Fruit fly (Drosophila melanogaster) whole organism, embryonic: ENCODE measurements around the gene PIG-T.

Source experiments
- BtbVII ChIP-seq: fragments of 200-800 bp; sonication (Bioruptor generic); optimal IDR thresholded peaks from 3 replicates; lab custom pipeline; 2017; ENCODE audit warnings: missing biosample characterization, mild to moderate bottlenecking, missing genetic modification characterization
- CG1024 ChIP-seq: fragments of 200-800 bp; sonication (Bioruptor generic); IDR thresholded peaks from 2 replicates; pipeline ENCODE4 v1.3.6; 2022; ENCODE audit warnings: missing biosample characterization, missing genetic modification characterization
- CG11695 ChIP-seq: fragments of 200-800 bp; sonication (Bioruptor generic); IDR thresholded peaks from 3 replicates; pipeline ENCODE4 v1.3.6; 2022; ENCODE audit warnings: missing biosample characterization, missing genetic modification characterization
- CG12744 ChIP-seq: fragments of 200-800 bp; sonication (Bioruptor generic); optimal IDR thresholded peaks from 2 replicates; lab custom pipeline; 2016; ENCODE audit warnings: missing biosample characterization, missing genetic modification characterization
- CG14667 ChIP-seq: fragments of 200-800 bp; sonication (Bioruptor generic); IDR thresholded peaks from 2 replicates; pipeline ENCODE4 v1.3.6; 2022; ENCODE audit warnings: missing biosample characterization, missing genetic modification characterization
- CG1602 ChIP-seq: fragments of 200-800 bp; sonication (Bioruptor generic); optimal IDR thresholded peaks from 3 replicates; lab custom pipeline; 2016; ENCODE audit warnings: missing biosample characterization, missing genetic modification characterization
- CG16815 ChIP-seq: fragments of 200-800 bp; sonication (Bioruptor generic); optimal IDR thresholded peaks from 3 replicates; lab custom pipeline; 2017; ENCODE audit warnings: missing biosample characterization, mild to moderate bottlenecking, missing genetic modification characterization
- CG18011 ChIP-seq: fragments of 200-800 bp; sonication (Bioruptor generic); optimal IDR thresholded peaks from 2 replicates; lab custom pipeline; 2017; ENCODE audit warnings: missing biosample characterization, missing genetic modification characterization, mild to moderate bottlenecking, moderate library complexity, missing genotype
- CG18764 ChIP-seq: fragments of 200-800 bp; sonication (Bioruptor generic); optimal IDR thresholded peaks from 3 replicates; lab custom pipeline; 2016; ENCODE audit warnings: missing biosample characterization, missing genetic modification characterization
- CG2678 ChIP-seq: fragments of 200-800 bp; sonication (Bioruptor generic); optimal IDR thresholded peaks from 3 replicates; lab custom pipeline; 2019; ENCODE audit warnings: missing biosample characterization, mild to moderate bottlenecking, missing genetic modification characterization, moderate library complexity
- CG31441 ChIP-seq: fragments of 200-800 bp; sonication (Bioruptor generic); IDR thresholded peaks from 2 replicates; pipeline ENCODE4 v1.3.6; 2022; ENCODE audit warnings: missing biosample characterization, missing genetic modification characterization
- CG32772 ChIP-seq: fragments of 200-800 bp; sonication (Bioruptor generic); IDR thresholded peaks from 2 replicates; pipeline ENCODE4 v1.3.6; 2022; ENCODE audit warnings: missing biosample characterization, missing genetic modification characterization
- CG34422 ChIP-seq: fragments of 200-800 bp; sonication (Bioruptor generic); IDR thresholded peaks from 3 replicates; pipeline ENCODE4 v1.3.6; 2022; ENCODE audit warnings: missing biosample characterization, missing genetic modification characterization
- CG5953 ChIP-seq: fragments of 200-800 bp; sonication (Bioruptor generic); IDR thresholded peaks from 2 replicates; pipeline ENCODE4 v1.3.6; 2022; ENCODE audit warnings: missing biosample characterization, missing genetic modification characterization
- CG6791 ChIP-seq: fragments of 200-800 bp; sonication (Bioruptor generic); IDR thresholded peaks from 3 replicates; pipeline ENCODE4 v1.3.6; 2022; ENCODE audit warnings: missing biosample characterization, missing genetic modification characterization; ENCODE audit not compliant: partially characterized antibody
- CG7839 ChIP-seq: fragments of 200-800 bp; sonication (Bioruptor generic); optimal IDR thresholded peaks from 3 replicates; lab custom pipeline; 2018; ENCODE audit warnings: missing biosample characterization, mild to moderate bottlenecking, missing genetic modification characterization, moderate library complexity
- CG8290 ChIP-seq, 3 experiments: fragments of 200-800 bp; sonication (Bioruptor generic); optimal IDR thresholded peaks; 2 replicates each; lab custom pipeline; 2016 to 2019; ENCODE audit warnings: missing biosample characterization in 3 of 3, missing genetic modification characterization in 3 of 3, mild to moderate bottlenecking in 2 of 3, moderate library complexity in 1 of 3
- CG8388 ChIP-seq: fragments of 200-800 bp; sonication (Bioruptor generic); optimal IDR thresholded peaks from 2 replicates; lab custom pipeline; 2019; ENCODE audit warnings: missing biosample characterization, mild to moderate bottlenecking, missing genetic modification characterization, moderate library complexity
- CG9437 ChIP-seq: fragments of 200-800 bp; sonication (Bioruptor generic); optimal IDR thresholded peaks from 2 replicates; lab custom pipeline; 2018; ENCODE audit warnings: missing biosample characterization, mild to moderate bottlenecking, missing genetic modification characterization
- CTCF ChIP-seq: fragments of 200-800 bp; sonication (Bioruptor generic); optimal IDR thresholded peaks from 2 replicates; lab custom pipeline; 2017; ENCODE audit warnings: missing biosample characterization, mild to moderate bottlenecking, missing genetic modification characterization, moderate library complexity
- D19A ChIP-seq: fragments of 200-800 bp; optimal IDR thresholded peaks from 3 replicates; lab custom pipeline; 2019; ENCODE audit warnings: missing biosample characterization, mild to moderate bottlenecking, missing genetic modification characterization, moderate library complexity
- Dad ChIP-seq: fragments of 200-800 bp; sonication (Bioruptor generic); optimal IDR thresholded peaks from 3 replicates; lab custom pipeline; 2016; ENCODE audit warnings: missing biosample characterization, missing genetic modification characterization
- Hr3 ChIP-seq: fragments of 200-800 bp; sonication (Bioruptor generic); optimal IDR thresholded peaks from 3 replicates; lab custom pipeline; 2016; ENCODE audit warnings: missing biosample characterization, missing genetic modification characterization
- Hr39 ChIP-seq: fragments of >200 bp; optimal IDR thresholded peaks from 2 replicates; lab custom pipeline; 2017
- Med ChIP-seq: fragments of 200-800 bp; sonication (Bioruptor generic); peaks from one replicate; lab custom pipeline; 2016; ENCODE audit warnings: missing biosample characterization, missing genetic modification characterization, mild to moderate bottlenecking, inconsistent platforms, moderate library complexity
- NC2β ChIP-seq: fragments of 200-800 bp; sonication (Bioruptor generic); optimal IDR thresholded peaks from 2 replicates; lab custom pipeline; 2016; ENCODE audit warnings: missing biosample characterization, missing genetic modification characterization
- Nf-YB ChIP-seq: fragments of 200-800 bp; sonication (Bioruptor generic); optimal IDR thresholded peaks from 3 replicates; lab custom pipeline; 2019; ENCODE audit warnings: missing biosample characterization, mild to moderate bottlenecking, missing genetic modification characterization, moderate library complexity
- Nf-YC ChIP-seq: fragments of 200-800 bp; optimal IDR thresholded peaks from 3 replicates; lab custom pipeline; 2019; ENCODE audit warnings: missing biosample characterization, mild to moderate bottlenecking, missing genetic modification characterization, moderate library complexity
- Ssrp ChIP-seq: fragments of 200-800 bp; sonication (Bioruptor generic); optimal IDR thresholded peaks from 2 replicates; lab custom pipeline; 2018; ENCODE audit warnings: missing biosample characterization, mild to moderate bottlenecking, missing genetic modification characterization, moderate library complexity
- al ChIP-seq: fragments of 200-800 bp; sonication (Bioruptor generic); IDR thresholded peaks from 2 replicates; pipeline ENCODE4 v1.3.6; 2022; ENCODE audit warnings: missing biosample characterization, missing genetic modification characterization
- crp ChIP-seq, 2 experiments: fragments of 200-800 bp; sonication (Bioruptor generic); optimal IDR thresholded peaks; 2 replicates in 1 of 2; 3 replicates in 1 of 2; lab custom pipeline; 2017; ENCODE audit warnings: missing biosample characterization in 2 of 2, missing genetic modification characterization in 2 of 2, mild to moderate bottlenecking in 1 of 2, moderate library complexity in 1 of 2
- cwo ChIP-seq: fragments of 200-800 bp; sonication (Bioruptor generic); optimal IDR thresholded peaks from 3 replicates; lab custom pipeline; 2017; ENCODE audit warnings: missing biosample characterization, missing genetic modification characterization, mild to moderate bottlenecking, moderate library complexity, missing genetic modification reagents
- esg ChIP-seq: fragments of 200-800 bp; sonication (Bioruptor generic); conservative IDR thresholded peaks from 2 replicates; pipeline ENCODE4 v1.3.6; 2022; ENCODE audit warnings: missing biosample characterization, missing genetic modification characterization
- her ChIP-seq: fragments of 200-800 bp; sonication (Bioruptor generic); optimal IDR thresholded peaks from 2 replicates; lab custom pipeline; 2016; ENCODE audit warnings: missing biosample characterization, missing genetic modification characterization
- lab ChIP-seq: fragments of 200-800 bp; sonication (Bioruptor generic); optimal IDR thresholded peaks from 3 replicates; lab custom pipeline; 2017; ENCODE audit warnings: missing biosample characterization, missing genetic modification characterization, mild to moderate bottlenecking, moderate library complexity, missing genetic modification reagents
- nerfin-1 ChIP-seq: fragments of 200-800 bp; sonication (Bioruptor generic); optimal IDR thresholded peaks from 3 replicates; lab custom pipeline; 2019; ENCODE audit warnings: missing biosample characterization, mild to moderate bottlenecking, missing genetic modification characterization, moderate library complexity
- nmo ChIP-seq: fragments of 200-800 bp; sonication (Bioruptor generic); optimal IDR thresholded peaks from 2 replicates; lab custom pipeline; 2018; ENCODE audit warnings: missing biosample characterization, mild to moderate bottlenecking, missing genetic modification characterization, moderate library complexity
- org-1 ChIP-seq: fragments of 200-800 bp; sonication (Bioruptor generic); optimal IDR thresholded peaks from 2 replicates; lab custom pipeline; 2017; ENCODE audit warnings: missing biosample characterization, missing genetic modification characterization
- pb ChIP-seq: fragments of 200-800 bp; sonication (Bioruptor generic); optimal IDR thresholded peaks from 3 replicates; lab custom pipeline; 2016; ENCODE audit warnings: missing biosample characterization, missing genetic modification characterization
- psq ChIP-seq: fragments of 200-800 bp; sonication (Bioruptor generic); optimal IDR thresholded peaks from 2 replicates; lab custom pipeline; 2017; ENCODE audit warnings: missing biosample characterization, missing genetic modification characterization
- shn ChIP-seq: fragments of 200-800 bp; sonication (Bioruptor generic); optimal IDR thresholded peaks from 3 replicates; lab custom pipeline; 2016; ENCODE audit warnings: missing biosample characterization, missing genetic modification characterization
- sna ChIP-seq: fragments of 200-800 bp; sonication (Bioruptor generic); IDR thresholded peaks from 2 replicates; pipeline ENCODE4 v1.3.6; 2022; ENCODE audit warnings: missing biosample characterization, missing genetic modification characterization; ENCODE audit not compliant: partially characterized antibody
- sob ChIP-seq: fragments of 200-800 bp; sonication (Bioruptor generic); IDR thresholded peaks from 2 replicates; pipeline ENCODE4 v1.3.6; 2022; ENCODE audit warnings: missing biosample characterization, missing genetic modification characterization
- sr ChIP-seq: fragments of 200-800 bp; sonication (Bioruptor generic); IDR thresholded peaks from 3 replicates; pipeline ENCODE4 v1.3.6; 2022; ENCODE audit warnings: missing biosample characterization, missing genetic modification characterization
- tio ChIP-seq: fragments of 200-800 bp; sonication (Bioruptor generic); optimal IDR thresholded peaks from 2 replicates; lab custom pipeline; 2017; ENCODE audit warnings: missing biosample characterization, missing genetic modification characterization, inconsistent platforms
- yki ChIP-seq: fragments of >200 bp; optimal IDR thresholded peaks from 3 replicates; lab custom pipeline; 2018
- zen2 ChIP-seq: fragments of 200-800 bp; sonication (Bioruptor generic); IDR thresholded peaks from 3 replicates; pipeline ENCODE4 v1.3.6; 2022; ENCODE audit warnings: missing biosample characterization, missing genetic modification characterization; ENCODE audit not compliant: partially characterized antibody

PIG-T gene

DNA sequence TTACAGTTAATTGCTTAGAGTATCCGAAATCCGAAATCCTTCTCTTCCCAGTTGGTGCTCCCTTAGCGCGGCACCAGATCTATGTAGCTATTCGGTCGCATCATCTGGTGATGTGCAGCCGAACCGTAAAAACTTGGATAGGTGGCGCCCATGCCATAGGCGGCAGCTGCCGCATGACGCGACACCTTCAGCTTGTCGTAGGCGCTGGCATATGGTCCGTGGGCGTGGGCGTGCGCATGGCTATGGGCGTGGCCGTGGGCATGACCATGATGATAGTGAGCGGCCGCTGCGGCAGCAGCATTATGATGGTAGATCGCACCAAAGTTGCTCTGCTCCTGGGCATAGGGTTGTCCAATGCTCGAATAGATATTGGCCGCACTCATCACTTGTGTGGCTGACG lies 41.1 kb upstream of the PIG-T start:
- no peak for TF ChIP-seq her
- TF ChIP-seq Dad (GFP tag; lab: Kevin White, UChicago): no peak
- TF ChIP-seq NC2β: no peak
- no peak for TF ChIP-seq CG12744 (GFP tag; lab: Kevin White, UChicago)
- peak; percentile 60 for TF ChIP-seq CTCF (GFP tag; lab: Kevin White, UChicago)
- TF ChIP-seq sr (GFP tag; lab: Robert Waterston, UW): peak; percentile 61; the same call in 1 of the 3 replicates
- TF ChIP-seq CG18011 (GFP tag; lab: Kevin White, UChicago): no peak
- peak; percentile 85 for TF ChIP-seq Hr39
- peak; percentile 50 for TF ChIP-seq CG8290 (GFP tag; optimal IDR thresholded peaks at IDR 0.05; lab: Kevin White, UChicago)
- TF ChIP-seq CG8290 (tag; optimal IDR thresholded peaks at IDR 0.05; lab: Kevin White, UChicago): no peak
- peak; percentile 57; the same call in 2 of the 3 replicates for TF ChIP-seq CG6791 (GFP tag; lab: Robert Waterston, UW)

DNA sequence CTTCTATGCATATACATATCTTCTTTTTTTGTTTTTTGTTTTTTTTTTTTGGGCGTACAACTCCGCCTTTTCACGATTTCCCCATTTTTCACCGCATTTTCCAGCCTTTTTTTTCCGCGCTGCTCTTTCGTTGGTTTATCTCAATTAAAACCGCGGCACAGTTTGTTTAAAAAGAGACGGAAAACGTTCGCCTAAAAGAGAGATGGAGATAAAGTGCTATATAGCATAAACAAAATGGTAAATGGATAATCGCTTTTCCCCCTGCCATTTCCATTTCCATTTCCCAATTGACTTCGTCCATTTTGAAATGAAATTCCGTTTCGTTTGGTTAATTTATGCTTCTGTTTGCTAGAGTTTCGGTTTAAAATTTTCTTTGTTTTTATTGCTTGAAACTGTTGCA lies 40.1 kb upstream of the PIG-T start:
- TF ChIP-seq Nf-YB (GFP tag; lab: Kevin White, UChicago) (peak; percentile 78), Nf-YC (peak; percentile 50), sna (GFP tag; lab: Robert Waterston, UW) (no peak)

DNA sequence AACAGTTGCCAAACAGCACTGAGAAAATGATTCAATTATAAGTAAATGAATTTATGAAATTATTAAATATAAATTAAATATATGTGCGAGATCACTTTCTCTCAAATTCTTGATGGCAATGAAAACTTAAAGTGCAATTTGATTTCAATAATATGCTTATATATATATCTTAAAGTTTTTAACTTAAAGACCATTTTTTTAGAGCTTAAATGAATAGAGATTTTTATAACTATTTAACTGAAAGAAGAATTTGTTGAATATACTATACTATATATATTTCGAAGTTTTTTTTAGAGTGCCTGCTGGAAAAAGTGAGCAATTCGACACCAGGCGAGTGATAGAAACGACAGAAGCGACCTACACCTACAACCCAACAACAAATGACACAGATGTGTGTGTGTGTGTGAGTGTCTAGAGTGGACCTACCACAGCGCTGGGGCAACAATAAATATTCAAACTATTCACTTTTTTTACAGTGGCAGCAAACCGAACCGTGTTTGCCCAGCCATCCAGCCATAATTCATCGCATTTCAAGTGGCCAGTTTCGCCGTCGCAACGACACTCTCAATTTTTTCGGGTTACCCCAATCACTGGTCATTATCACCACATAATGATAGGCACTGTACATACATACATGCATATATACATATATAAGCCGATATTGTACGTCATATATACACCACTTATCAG lies 38.0 kb upstream of the PIG-T start:
- TF ChIP-seq crp (GFP tag; optimal IDR thresholded peaks at IDR 0.05; lab: Kevin White, UChicago) (no peak), al (GFP tag; lab: Robert Waterston, UW) (no peak), cwo (peak; percentile 11), CG31441 (peak; percentile 83), CG34422 (GFP tag; lab: Robert Waterston, UW) (no peak; the same call in 2 of the 3 replicates), CG1024 (GFP tag; lab: Robert Waterston, UW) (no peak), Ssrp (tag; lab: Kevin White, UChicago) (peak; percentile 81), sob (GFP tag; lab: Robert Waterston, UW) (no peak), CG14667 (GFP tag; lab: Robert Waterston, UW) (no peak), CG9437 (peak; percentile 54), CG1602 (GFP tag; lab: Kevin White, UChicago) (peak; percentile 34), CG11695 (GFP tag; lab: Robert Waterston, UW) (0 out of 3 replicates have a peak, but pooled peaks have one; percentile 57), lab (GFP tag; lab: Kevin White, UChicago) (peak; percentile 61), CG16815 (peak; percentile 6), Nf-YB (GFP tag; lab: Kevin White, UChicago) (peak; percentile 53), sr (GFP tag; lab: Robert Waterston, UW) (0 out of 3 replicates have a peak, but pooled peaks have one; percentile 19), tio (GFP tag; lab: Kevin White, UChicago) (no peak), org-1 (GFP tag; lab: Kevin White, UChicago) (peak; percentile 7), yki (lab: Kevin White, UChicago) (no peak), CG2678 (peak; percentile 75), esg (GFP tag; lab: Robert Waterston, UW) (0 out of 2 replicates have a peak, but pooled peaks have one; percentile 17), shn (GFP tag; lab: Kevin White, UChicago) (no peak), zen2 (GFP tag; lab: Robert Waterston, UW) (no peak), nerfin-1 (tag; lab: Kevin White, UChicago) (peak; percentile 54), BtbVII (GFP tag; lab: Kevin White, UChicago) (peak; percentile 11), CG32772 (GFP tag; lab: Robert Waterston, UW) (peak; percentile 40; the same call in 1 of the 2 replicates), Hr3 (peak; percentile 45), CG7839 (tag; lab: Kevin White, UChicago) (peak; percentile 73), CG18764 (GFP tag; lab: Kevin White, UChicago) (no peak), D19A (peak; percentile 77), CG5953 (0 out of 2 replicates have a peak, but pooled peaks have one; percentile 10), Med (GFP tag; lab: Kevin White, UChicago) (peak; percentile 76), CG8388 (GFP tag; lab: Kevin White, UChicago) (peak; percentile 72), psq (no peak), pb (no peak), nmo (GFP tag; lab: Kevin White, UChicago) (peak; percentile 79)
